Fruit fly (Drosophila melanogaster): ENCODE data around the gene CG10514.

DNA sequence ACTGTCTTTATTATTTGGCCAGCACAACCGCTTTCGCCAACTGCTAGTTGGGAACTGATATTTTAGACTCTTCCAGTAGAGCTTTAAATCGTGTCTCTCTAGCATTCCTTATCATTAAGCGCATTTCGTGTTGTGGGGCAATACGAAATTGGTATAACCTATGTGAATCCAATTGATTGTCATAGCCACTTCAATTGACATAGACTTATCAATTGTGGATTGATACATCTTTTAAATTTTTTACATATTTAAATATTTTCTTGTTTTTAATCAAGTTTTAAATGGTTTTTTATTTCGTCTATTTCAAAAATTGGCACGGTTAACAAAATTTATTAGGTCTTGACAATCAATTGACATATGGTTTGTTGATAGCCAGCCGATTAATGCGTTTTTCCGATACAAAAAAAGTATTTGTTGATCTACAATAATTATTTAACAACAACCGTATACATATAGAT is 19.9 kb upstream of the CG10514 start, which contains the start of gene CG31288:
- TF ChIP-seq Abd-B (GFP tag; optimal IDR thresholded peaks at IDR 0.05) (no peak), Dfd (GFP tag; optimal IDR thresholded peaks at IDR 0.05) (no peak), tai (GFP tag; optimal IDR thresholded peaks at IDR 0.05) (no peak), h (GFP tag; optimal IDR thresholded peaks at IDR 0.05) (no peak), dmrt93B (GFP tag; optimal IDR thresholded peaks at IDR 0.05) (no peak), OdsH (GFP tag; optimal IDR thresholded peaks at IDR 0.05) (no peak), Sp1 (GFP tag; optimal IDR thresholded peaks at IDR 0.05) (no peak)
